Fruit fly (Drosophila melanogaster): Measurements from ENCODE around the gene CG31207.

Gene CG31207

dm6 chr3R:21065010-21065695 lies 18.3 kb upstream of the CG31207 start, which contains the start of gene AnxB9:
Gene AnxB9 (plus strand): TSS chr3R:21065241.
- TF ChIP-seq Crg-1 (GFP tag; optimal IDR thresholded peaks at IDR 0.05) (peak; percentile 50), cnc (optimal IDR thresholded peaks at IDR 0.05) (no peak), Clk (GFP tag; optimal IDR thresholded peaks at IDR 0.05) (no peak), Mnt (GFP tag; optimal IDR thresholded peaks at IDR 0.05) (peak; percentile 56), CG33017 (tag; optimal IDR thresholded peaks at IDR 0.05) (peak; percentile 66), CG11617 (GFP tag; optimal IDR thresholded peaks at IDR 0.05) (peak; percentile 46), bab1 (GFP tag; optimal IDR thresholded peaks at IDR 0.05) (peak; percentile 81), toe (GFP tag; optimal IDR thresholded peaks at IDR 0.05) (no peak), CG1620 (GFP tag; optimal IDR thresholded peaks at IDR 0.05) (peak; percentile 42), ovo (GFP tag; optimal IDR thresholded peaks at IDR 0.05) (peak; percentile 7), CG12768 (GFP tag; optimal IDR thresholded peaks at IDR 0.05) (peak; percentile 40), tj (GFP tag; optimal IDR thresholded peaks at IDR 0.05) (peak; percentile 5), CG7045 (GFP tag; optimal IDR thresholded peaks at IDR 0.05) (peak; percentile 22), Hr96 (GFP tag; optimal IDR thresholded peaks at IDR 0.05) (peak; percentile 39), CG5204 (GFP tag; optimal IDR thresholded peaks at IDR 0.05) (no peak), pad (GFP tag; optimal IDR thresholded peaks at IDR 0.05) (no peak), CG7101 (tag; optimal IDR thresholded peaks at IDR 0.05) (peak; percentile 67), cic (GFP tag; optimal IDR thresholded peaks at IDR 0.05) (peak; percentile 73), CG14711 (tag; optimal IDR thresholded peaks at IDR 0.05) (peak; percentile 2), kay (GFP tag; ENCODE audit: borderline replicate concordance) (peak; percentile 91)

- TF ChIP-seq CG1620 (GFP tag; optimal IDR thresholded peaks at IDR 0.05) (peak; percentile 15), pad (GFP tag; optimal IDR thresholded peaks at IDR 0.05) (peak; percentile 88), cic (GFP tag; optimal IDR thresholded peaks at IDR 0.05) (peak; percentile 3), ovo (GFP tag; optimal IDR thresholded peaks at IDR 0.05) (no peak), CG11617 (GFP tag; optimal IDR thresholded peaks at IDR 0.05) (no peak), kay (GFP tag; ENCODE audit: borderline replicate concordance) (peak; percentile 73)
Observed at dm6 chr3R:21064000-21064924, 17.4 kb upstream of the CG31207 start, which contains the start of gene Cortactin. Gene Cortactin (minus strand): TSS chr3R:21064471.

dm6 chr3R:21063433-21063832 lies 16.6 kb upstream of the CG31207 start:
- TF ChIP-seq cnc (optimal IDR thresholded peaks at IDR 0.05): no peak
- TF ChIP-seq CG11617 (GFP tag; optimal IDR thresholded peaks at IDR 0.05): no peak
- no peak for TF ChIP-seq CG1620 (GFP tag; optimal IDR thresholded peaks at IDR 0.05)
- no peak for TF ChIP-seq CG5204 (GFP tag; optimal IDR thresholded peaks at IDR 0.05)
- no peak for TF ChIP-seq CG33017 (tag; optimal IDR thresholded peaks at IDR 0.05)
- no peak for TF ChIP-seq toe (GFP tag; optimal IDR thresholded peaks at IDR 0.05)
- TF ChIP-seq kay (GFP tag; ENCODE audit: borderline replicate concordance): no peak

dm6 chr3R:21060430-21061245 lies 13.8 kb upstream of the CG31207 start, which contains the start of gene Mvl:
Gene Mvl (minus strand): TSS chr3R:21060800.
- no peak for TF ChIP-seq CG11617 (GFP tag; optimal IDR thresholded peaks at IDR 0.05)
- peak; percentile 98 for TF ChIP-seq pad (GFP tag; optimal IDR thresholded peaks at IDR 0.05)
- peak; percentile 10 for TF ChIP-seq cic (GFP tag; optimal IDR thresholded peaks at IDR 0.05)
- peak; percentile 19 for TF ChIP-seq CG12768 (GFP tag; optimal IDR thresholded peaks at IDR 0.05)
- peak; percentile 37 for TF ChIP-seq ovo (GFP tag; optimal IDR thresholded peaks at IDR 0.05)
- no peak for TF ChIP-seq kay (GFP tag; ENCODE audit: borderline replicate concordance)
- peak; percentile 59 for TF ChIP-seq tj (GFP tag; optimal IDR thresholded peaks at IDR 0.05)
- peak; percentile 11 for TF ChIP-seq CG7101 (tag; optimal IDR thresholded peaks at IDR 0.05)
- peak; percentile 76 for TF ChIP-seq Mnt (GFP tag; optimal IDR thresholded peaks at IDR 0.05)

dm6 chr3R:21059486-21060356 lies 12.9 kb upstream of the CG31207 start:
- TF ChIP-seq kay (GFP tag; ENCODE audit: borderline replicate concordance) (no peak), bab1 (GFP tag; optimal IDR thresholded peaks at IDR 0.05) (no peak), CG12768 (GFP tag; optimal IDR thresholded peaks at IDR 0.05) (no peak), ovo (GFP tag; optimal IDR thresholded peaks at IDR 0.05) (no peak), Mnt (GFP tag; optimal IDR thresholded peaks at IDR 0.05) (no peak), Clk (GFP tag; optimal IDR thresholded peaks at IDR 0.05) (no peak), CG7045 (GFP tag; optimal IDR thresholded peaks at IDR 0.05) (no peak), cic (GFP tag; optimal IDR thresholded peaks at IDR 0.05) (no peak), CG33017 (tag; optimal IDR thresholded peaks at IDR 0.05) (no peak), CG5204 (GFP tag; optimal IDR thresholded peaks at IDR 0.05) (no peak), Hr96 (GFP tag; optimal IDR thresholded peaks at IDR 0.05) (no peak)

All from whole organism, adult.